Worm (Caenorhabditis elegans) whole organism, mixed stage, embryonic: ENCODE measurements around the gene irld-9.

Experiments used
- M03D4.4 ChIP-seq: sonication (generic microtip); optimal IDR thresholded peaks from 2 replicates; lab custom pipeline; 2017; ENCODE audit warnings: mild to moderate bottlenecking, missing genetic modification characterization, missing compliant biosample characterization
- bed-3 ChIP-seq: fragments of 200-800 bp; sonication (Bioruptor generic); optimal IDR thresholded peaks from 3 replicates; lab custom pipeline; 2018; ENCODE audit warnings: mild to moderate bottlenecking, missing genetic modification characterization, moderate library complexity, missing compliant biosample characterization
- blmp-1 ChIP-seq: fragments of 150-350 bp; optimal IDR thresholded peaks from 2 replicates; lab custom pipeline; 2014; ENCODE audit warnings: missing biosample characterization, missing genetic modification characterization
- ceh-39 ChIP-seq: fragments of 150-350 bp; optimal IDR thresholded peaks from 2 replicates; lab custom pipeline; 2014; ENCODE audit warnings: missing biosample characterization, missing genetic modification characterization
- ceh-43 ChIP-seq: fragments of 200-800 bp; sonication (Bioruptor generic); optimal IDR thresholded peaks from 2 replicates; lab custom pipeline; 2018; ENCODE audit warnings: mild to moderate bottlenecking, missing genetic modification characterization, moderate library complexity, missing compliant biosample characterization
- ceh-83 ChIP-seq: fragments of 200-800 bp; sonication (Bioruptor generic); optimal IDR thresholded peaks from 2 replicates; lab custom pipeline; 2018; ENCODE audit warnings: mild to moderate bottlenecking, missing genetic modification characterization, missing compliant biosample characterization
- ces-1 ChIP-seq: fragments of 150-350 bp; optimal IDR thresholded peaks from 2 replicates; lab custom pipeline; 2014; ENCODE audit warnings: missing biosample characterization, missing genetic modification reagents, missing genetic modification characterization
- cnd-1 ChIP-seq: fragments of 200-800 bp; sonication (Bioruptor generic); optimal IDR thresholded peaks from 2 replicates; lab custom pipeline; 2018; ENCODE audit warnings: mild to moderate bottlenecking, missing genetic modification characterization, missing compliant biosample characterization
- drap-1 ChIP-seq: fragments of 200-800 bp; sonication (Bioruptor generic); optimal IDR thresholded peaks from 3 replicates; lab custom pipeline; 2018; ENCODE audit warnings: mild to moderate bottlenecking, missing genetic modification characterization, missing compliant biosample characterization
- elt-1 ChIP-seq: sonication (generic microtip); optimal IDR thresholded peaks from 2 replicates; lab custom pipeline; 2017; ENCODE audit warnings: missing genetic modification characterization, mild to moderate bottlenecking, missing compliant biosample characterization, antibody characterized with exemption, moderate library complexity, borderline replicate concordance; ENCODE audit not compliant: insufficient read depth
- ham-2 ChIP-seq: fragments of 200-800 bp; sonication (Bioruptor generic); optimal IDR thresholded peaks from 2 replicates; lab custom pipeline; 2018; ENCODE audit warnings: mild to moderate bottlenecking, missing genetic modification characterization, missing compliant biosample characterization
- hlh-1 ChIP-seq: fragments of 150-350 bp; optimal IDR thresholded peaks from 2 replicates; lab custom pipeline; 2014; ENCODE audit warnings: missing biosample characterization, missing genetic modification reagents, missing genetic modification characterization
- lin-32 ChIP-seq: fragments of 200-800 bp; sonication (Bioruptor generic); optimal IDR thresholded peaks from 2 replicates; lab custom pipeline; 2018; ENCODE audit warnings: mild to moderate bottlenecking, missing genetic modification characterization, missing compliant biosample characterization
- lsy-2 ChIP-seq: fragments of 150-350 bp; optimal IDR thresholded peaks from 2 replicates; lab custom pipeline; 2014; ENCODE audit warnings: missing biosample characterization, missing genetic modification characterization
- mab-5 ChIP-seq: fragments of 150-350 bp; optimal IDR thresholded peaks from 2 replicates; lab custom pipeline; 2014; ENCODE audit warnings: missing biosample characterization, missing genetic modification characterization
- mep-1 ChIP-seq: fragments of 150-350 bp; optimal IDR thresholded peaks from 2 replicates; lab custom pipeline; 2017; ENCODE audit warnings: missing biosample characterization, missing genetic modification reagents, missing genetic modification characterization, inconsistent platforms
- mls-2 ChIP-seq: sonication (generic microtip); optimal IDR thresholded peaks from 2 replicates; lab custom pipeline; 2016; ENCODE audit warnings: mild to moderate bottlenecking, missing genetic modification characterization, moderate library complexity, missing compliant biosample characterization
- nhr-12 ChIP-seq: fragments of 150-350 bp; optimal IDR thresholded peaks from 2 replicates; lab custom pipeline; 2014; ENCODE audit warnings: missing biosample characterization, missing genetic modification characterization
- nhr-237 ChIP-seq: fragments of 150-350 bp; optimal IDR thresholded peaks from 2 replicates; lab custom pipeline; 2014; ENCODE audit warnings: missing biosample characterization, missing genetic modification characterization
- nhr-28 ChIP-seq: fragments of 150-350 bp; optimal IDR thresholded peaks from 2 replicates; lab custom pipeline; 2014; ENCODE audit warnings: missing biosample characterization, missing genetic modification characterization
- nhr-76 ChIP-seq: sonication (generic microtip); optimal IDR thresholded peaks from 2 replicates; lab custom pipeline; 2017; ENCODE audit warnings: missing biosample characterization, missing genetic modification characterization
- sem-2 ChIP-seq: fragments of 200-800 bp; sonication (Bioruptor generic); optimal IDR thresholded peaks from 2 replicates; lab custom pipeline; 2018; ENCODE audit warnings: mild to moderate bottlenecking, missing genetic modification characterization, missing compliant biosample characterization
- snpc-4 ChIP-seq: fragments of 150-350 bp; optimal IDR thresholded peaks from 2 replicates; lab custom pipeline; 2014; ENCODE audit warnings: missing biosample characterization, missing genetic modification characterization
- sptf-1 ChIP-seq: sonication (generic microtip); optimal IDR thresholded peaks from 2 replicates; lab custom pipeline; 2017; ENCODE audit warnings: mild to moderate bottlenecking, missing genetic modification characterization, moderate library complexity, missing compliant biosample characterization
- tbx-8 ChIP-seq: fragments of 200-800 bp; sonication (Bioruptor generic); optimal IDR thresholded peaks from 2 replicates; lab custom pipeline; 2018; ENCODE audit warnings: mild to moderate bottlenecking, missing genetic modification characterization, moderate library complexity, missing compliant biosample characterization
- unc-120 ChIP-seq: sonication (generic microtip); optimal IDR thresholded peaks from 2 replicates; lab custom pipeline; 2017; ENCODE audit warnings: missing genetic modification characterization, missing compliant biosample characterization; ENCODE audit not compliant: poor library complexity, severe bottlenecking
- unc-62 ChIP-seq: fragments of 150-350 bp; optimal IDR thresholded peaks from 2 replicates; lab custom pipeline; 2014; ENCODE audit warnings: missing biosample characterization, missing genetic modification reagents, missing genetic modification characterization
- zip-8 ChIP-seq: fragments of 150-350 bp; optimal IDR thresholded peaks from 2 replicates; lab custom pipeline; 2014; ENCODE audit warnings: missing biosample characterization, missing genetic modification characterization
- ztf-11 ChIP-seq: fragments of 150-350 bp; optimal IDR thresholded peaks from 2 replicates; lab custom pipeline; 2014; ENCODE audit warnings: missing biosample characterization, missing genetic modification characterization

irld-9 gene

ce11 chrII:1730103-1730502 is 8.6 kb downstream of the irld-9 start, which contains the start of gene ceh-81:
TSS of gene ceh-81 (plus strand) at chrII:1730403.
- TF ChIP-seq sem-2 (GFP tag; lab: Kevin White, UChicago): no peak
- TF ChIP-seq M03D4.4 (tag; lab: Kevin White, UChicago): no peak
- no peak for TF ChIP-seq mls-2
- no peak for TF ChIP-seq hlh-1 (tag; lab: Kevin White, UChicago)
- TF ChIP-seq elt-1: no peak

DNA sequence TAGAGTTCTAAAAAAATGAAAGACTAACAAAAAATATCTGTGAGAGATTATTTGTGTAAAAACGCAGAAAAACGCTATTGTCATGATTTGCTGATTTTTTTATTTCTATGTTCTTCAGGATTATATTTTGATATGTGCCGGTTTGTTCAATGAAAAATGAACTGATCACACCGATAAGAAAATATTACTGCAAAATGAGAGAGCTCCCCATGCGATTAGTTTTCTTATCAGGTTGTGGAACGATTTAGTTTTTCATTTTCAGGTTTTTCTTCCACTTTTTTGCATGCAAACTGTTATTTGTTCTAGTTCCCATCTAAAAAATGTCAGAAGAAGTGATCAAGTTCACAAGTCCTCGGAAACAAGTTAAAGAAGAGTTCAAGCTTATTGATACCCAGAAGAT is 10.5 kb downstream of the irld-9 start, which contains the start of gene btb-9:
Gene btb-9, plus strand, starts transcription at position 254 of the 400 bp plus-strand sequence.
- TF ChIP-seq nhr-76 (no peak), sem-2 (GFP tag; lab: Kevin White, UChicago) (no peak), lin-32 (GFP tag; lab: Kevin White, UChicago) (no peak), nhr-28 (tag; lab: Kevin White, UChicago) (no peak), snpc-4 (tag; lab: Kevin White, UChicago) (no peak), unc-62 (no peak), zip-8 (tag; lab: Kevin White, UChicago) (no peak), mls-2 (no peak), mab-5 (tag; lab: Kevin White, UChicago) (no peak), ces-1 (GFP tag; lab: Kevin White, UChicago) (no peak), cnd-1 (tag; lab: Kevin White, UChicago) (no peak), ceh-43 (GFP tag; lab: Kevin White, UChicago) (no peak), tbx-8 (GFP tag; lab: Kevin White, UChicago) (no peak), ceh-39 (tag; lab: Kevin White, UChicago) (no peak), unc-120 (tag; lab: Kevin White, UChicago) (no peak), sptf-1 (tag; lab: Kevin White, UChicago) (no peak), ztf-11 (tag; lab: Kevin White, UChicago) (no peak), ham-2 (GFP tag; lab: Kevin White, UChicago) (no peak)

- peak; percentile 12 for TF ChIP-seq ceh-39 (tag; lab: Kevin White, UChicago)
- no peak for TF ChIP-seq sptf-1 (tag; lab: Kevin White, UChicago)
- TF ChIP-seq sem-2 (GFP tag; lab: Kevin White, UChicago): no peak
- TF ChIP-seq, all 35 proteins: peak for 1
Observed at ce11 chrII:1725735-1726134, 13.0 kb downstream of the irld-9 start, which contains the start of gene F45C12.17. TSS of gene F45C12.17 (plus strand) at chrII:1726111.

ce11 chrII:1724314-1724713 is 14.4 kb downstream of the irld-9 start, which contains the start of gene fbxb-11:
TSS of gene fbxb-11 (plus strand) at chrII:1724614.
- no peak for TF ChIP-seq lsy-2 (tag; lab: Kevin White, UChicago)

DNA sequence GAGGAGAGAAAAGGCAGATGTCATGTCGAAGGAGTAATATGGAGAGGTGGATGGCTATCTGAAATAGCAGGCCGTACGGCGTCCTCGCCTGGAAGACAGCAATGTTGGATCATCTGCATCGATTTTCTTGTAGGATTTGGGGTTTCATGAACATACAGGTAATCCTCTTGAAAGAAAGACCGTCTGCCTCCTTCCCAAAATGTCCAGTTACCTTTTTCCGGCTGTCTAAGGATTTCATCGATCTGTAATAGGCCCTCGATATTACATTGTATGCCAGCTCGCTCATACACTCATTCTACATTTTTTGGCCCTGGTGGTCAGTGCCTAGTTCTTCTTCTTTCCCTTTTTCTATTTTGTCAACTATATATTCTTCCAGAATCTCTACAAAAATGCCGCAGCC is 16.4 kb downstream of the irld-9 start, which contains the start of the genes fbxb-5 and btb-8:
Gene fbxb-5, minus strand, starts transcription at position 101 of the 400 bp plus-strand sequence.
Gene btb-8, plus strand, starts transcription at position 377 of the 400 bp plus-strand sequence.
- TF ChIP-seq drap-1 (no peak), zip-8 (tag; lab: Kevin White, UChicago) (no peak), unc-120 (tag; lab: Kevin White, UChicago) (no peak), ztf-11 (tag; lab: Kevin White, UChicago) (no peak), ceh-83 (GFP tag; lab: Kevin White, UChicago) (no peak), nhr-12 (tag; lab: Kevin White, UChicago) (no peak), lin-32 (GFP tag; lab: Kevin White, UChicago) (no peak), tbx-8 (GFP tag; lab: Kevin White, UChicago) (no peak), bed-3 (GFP tag; lab: Kevin White, UChicago) (no peak), mep-1 (no peak), hlh-1 (tag; lab: Kevin White, UChicago) (no peak), nhr-237 (tag; lab: Kevin White, UChicago) (no peak), blmp-1 (tag; lab: Kevin White, UChicago) (no peak), ham-2 (GFP tag; lab: Kevin White, UChicago) (no peak), elt-1 (no peak)
- TF ChIP-seq, all 35 proteins: peak for 0

DNA sequence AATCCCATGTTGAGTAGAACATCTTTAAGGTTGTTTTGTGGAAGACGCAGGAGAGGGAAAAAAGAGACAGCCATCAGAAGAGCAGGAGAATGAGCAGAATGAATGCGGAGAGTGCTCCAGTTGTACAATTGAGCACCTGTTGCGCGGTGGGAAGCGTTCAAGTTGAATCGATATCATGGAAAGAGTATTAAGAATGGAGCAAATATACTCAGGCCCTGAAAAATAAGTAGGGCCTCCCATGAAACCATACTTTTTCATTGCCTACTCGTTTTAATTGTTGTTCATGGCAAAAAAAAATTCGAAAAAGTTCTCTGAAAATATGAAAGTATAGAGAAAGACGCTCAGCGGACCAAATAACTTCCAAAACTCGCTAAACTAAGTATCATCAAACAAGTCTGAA is 19.6 kb downstream of the irld-9 start, which contains the start of gene fbxb-48:
Gene fbxb-48, minus strand, starts transcription at position 101 of the 400 bp plus-strand sequence.
- TF ChIP-seq hlh-1 (tag; lab: Kevin White, UChicago) (peak; percentile 50), nhr-12 (tag; lab: Kevin White, UChicago) (no peak), ceh-39 (tag; lab: Kevin White, UChicago) (no peak), bed-3 (GFP tag; lab: Kevin White, UChicago) (no peak)
